Worm (Caenorhabditis elegans) whole organism, young adult: ENCODE results near the gene F45F2.9.

Experiments used
- B0035.1 ChIP-seq: sonication (generic microtip); optimal IDR thresholded peaks from 2 replicates; lab custom pipeline; 2016; ENCODE audit warnings: missing genetic modification characterization, mild to moderate bottlenecking, missing compliant biosample characterization, missing genotype, missing genetic modification reagents
- D2030.7 ChIP-seq: fragments of 200-800 bp; sonication (Bioruptor generic); IDR thresholded peaks from 2 replicates; pipeline ENCODE4 v1.3.6; 2022; ENCODE audit warnings: missing genetic modification reagents, missing genetic modification characterization, missing compliant biosample characterization
- F33H1.4 ChIP-seq: fragments of 200-800 bp; sonication (Bioruptor generic); IDR thresholded peaks from 2 replicates; pipeline ENCODE4 v1.3.6; 2022; ENCODE audit warnings: missing genetic modification reagents, missing genetic modification characterization, missing compliant biosample characterization
- F39B2.1 ChIP-seq: fragments of 200-800 bp; sonication (Bioruptor generic); IDR thresholded peaks from 2 replicates; pipeline ENCODE4 v1.3.6; 2022; ENCODE audit warnings: missing genetic modification reagents, missing genetic modification characterization, missing compliant biosample characterization
- F49E8.2 ChIP-seq: sonication (generic microtip); optimal IDR thresholded peaks from 3 replicates; lab custom pipeline; 2017; ENCODE audit warnings: missing genetic modification characterization, mild to moderate bottlenecking, missing compliant biosample characterization, antibody characterized with exemption, moderate library complexity; ENCODE audit not compliant: insufficient read depth
- K11D2.4 ChIP-seq: fragments of 200-800 bp; sonication (Bioruptor generic); IDR thresholded peaks from 2 replicates; pipeline ENCODE4 v1.3.6; 2022; ENCODE audit warnings: missing genetic modification reagents, missing genetic modification characterization, missing compliant biosample characterization
- K12H6.12 ChIP-seq: fragments of 200-800 bp; sonication (Bioruptor generic); optimal IDR thresholded peaks from 2 replicates; lab custom pipeline; 2018; ENCODE audit warnings: mild to moderate bottlenecking, missing genetic modification characterization, missing compliant biosample characterization
- ama-1 ChIP-seq, 3 experiments: fragments of 150-350 bp in 1 of 3; sonication (generic microtip) in 2 of 3; optimal IDR thresholded peaks; 2 replicates each; lab custom pipeline; 2014 to 2018; ENCODE audit warnings: missing biosample characterization in 2 of 3, missing genetic modification characterization in 2 of 3, missing genetic modification reagents in 2 of 3
- aptf-2 ChIP-seq: fragments of 200-800 bp; sonication (Bioruptor generic); conservative IDR thresholded peaks from 2 replicates; pipeline ENCODE4 v1.3.6; 2022; ENCODE audit warnings: missing genetic modification reagents, missing genetic modification characterization, missing compliant biosample characterization
- atf-7 ChIP-seq: sonication (generic microtip); optimal IDR thresholded peaks from 2 replicates; lab custom pipeline; 2017; ENCODE audit warnings: mild to moderate bottlenecking, missing genetic modification characterization, missing compliant biosample characterization
- athp-1 ChIP-seq: sonication (generic microtip); optimal IDR thresholded peaks from 2 replicates; lab custom pipeline; 2017; ENCODE audit warnings: mild to moderate bottlenecking, missing genetic modification characterization, missing compliant biosample characterization
- attf-3 ChIP-seq: fragments of 200-800 bp; sonication (Bioruptor generic); conservative IDR thresholded peaks from 2 replicates; pipeline ENCODE4 v1.3.6; 2022; ENCODE audit warnings: missing genetic modification reagents, missing genetic modification characterization, missing compliant biosample characterization
- attf-6 ChIP-seq: fragments of 200-800 bp; sonication (Bioruptor generic); IDR thresholded peaks from 2 replicates; pipeline ENCODE4 v1.3.6; 2022; ENCODE audit warnings: missing genetic modification reagents, missing genetic modification characterization, missing compliant biosample characterization
- ccch-3 ChIP-seq: fragments of 200-800 bp; sonication (Bioruptor generic); optimal IDR thresholded peaks from 2 replicates; lab custom pipeline; 2018; ENCODE audit warnings: mild to moderate bottlenecking, missing genetic modification characterization, missing compliant biosample characterization
- cebp-1 ChIP-seq, 2 experiments: fragments of 200-800 bp in 1 of 2; sonication (Bioruptor generic) in 1 of 2; sonication (generic microtip) in 1 of 2; IDR thresholded peaks in 1 of 2; optimal IDR thresholded peaks in 1 of 2; 2 replicates each; pipeline versions ENCODE4 v1.3.6 to Lab custom; 2017 to 2022; ENCODE audit warnings: missing compliant biosample characterization in 2 of 2, missing genetic modification characterization in 2 of 2, mild to moderate bottlenecking in 1 of 2, missing genetic modification reagents in 1 of 2, moderate library complexity in 1 of 2
- ceh-100 ChIP-seq: fragments of 200-800 bp; sonication (Bioruptor generic); IDR thresholded peaks from 2 replicates; pipeline ENCODE4 v1.3.6; 2022; ENCODE audit warnings: missing genetic modification reagents, missing genetic modification characterization, missing compliant biosample characterization
- ceh-27 ChIP-seq: fragments of 200-800 bp; sonication (Bioruptor generic); optimal IDR thresholded peaks from 2 replicates; lab custom pipeline; 2018; ENCODE audit warnings: mild to moderate bottlenecking, missing genetic modification characterization, moderate library complexity, missing compliant biosample characterization
- ceh-40 ChIP-seq: fragments of 200-800 bp; sonication (Bioruptor generic); IDR thresholded peaks from 2 replicates; pipeline ENCODE4 v1.3.6; 2022; ENCODE audit warnings: missing genetic modification characterization, missing compliant biosample characterization
- ceh-79 ChIP-seq: sonication (generic microtip); optimal IDR thresholded peaks from 2 replicates; lab custom pipeline; 2017; ENCODE audit warnings: mild to moderate bottlenecking, missing genetic modification characterization, missing compliant biosample characterization
- die-1 ChIP-seq: sonication (generic microtip); optimal IDR thresholded peaks from 2 replicates; lab custom pipeline; 2016; ENCODE audit warnings: missing genotype, mild to moderate bottlenecking, missing genetic modification characterization, missing compliant biosample characterization
- dox-1 ChIP-seq: fragments of 200-800 bp; sonication (Bioruptor generic); IDR thresholded peaks from 2 replicates; pipeline ENCODE4 v1.3.6; 2022; ENCODE audit warnings: missing genetic modification reagents, missing genetic modification characterization, missing compliant biosample characterization
- efl-1 ChIP-seq: fragments of 150-350 bp; optimal IDR thresholded peaks from 2 replicates; lab custom pipeline; 2014; ENCODE audit warnings: missing biosample characterization, missing genetic modification reagents, missing genetic modification characterization
- egl-44 ChIP-seq: fragments of 200-800 bp; sonication (Bioruptor generic); IDR thresholded peaks from 2 replicates; pipeline ENCODE4 v1.3.6; 2022; ENCODE audit warnings: missing genetic modification reagents, missing genetic modification characterization, missing compliant biosample characterization
- fkh-3 ChIP-seq: sonication (generic microtip); optimal IDR thresholded peaks from 2 replicates; lab custom pipeline; 2016; ENCODE audit warnings: mild to moderate bottlenecking, missing genetic modification characterization, missing compliant biosample characterization
- gei-17 ChIP-seq: fragments of 200-800 bp; sonication (Bioruptor generic); optimal IDR thresholded peaks from 2 replicates; lab custom pipeline; 2018; ENCODE audit warnings: mild to moderate bottlenecking, missing genetic modification characterization, missing compliant biosample characterization
- hrde-1 ChIP-seq: sonication (generic microtip); optimal IDR thresholded peaks from 2 replicates; lab custom pipeline; 2016; ENCODE audit warnings: missing genetic modification characterization, mild to moderate bottlenecking, missing compliant biosample characterization, moderate library complexity, missing genotype, missing genetic modification reagents, borderline replicate concordance
- lin-35 ChIP-seq, 3 experiments: fragments of 150-350 bp in 2 of 3; sonication (generic microtip) in 1 of 3; optimal IDR thresholded peaks; 2 replicates each; lab custom pipeline; 2014 to 2018; ENCODE audit warnings: missing biosample characterization in 3 of 3, missing genetic modification characterization in 3 of 3, missing genetic modification reagents in 3 of 3
- lin-54 ChIP-seq: fragments of 200-800 bp; sonication (Bioruptor generic); optimal IDR thresholded peaks from 2 replicates; lab custom pipeline; 2018; ENCODE audit warnings: mild to moderate bottlenecking, missing genetic modification characterization, missing compliant biosample characterization
- madf-3 ChIP-seq: fragments of 200-800 bp; sonication (Bioruptor generic); IDR thresholded peaks from 2 replicates; pipeline ENCODE4 v1.3.6; 2022; ENCODE audit warnings: missing genetic modification reagents, missing genetic modification characterization, missing compliant biosample characterization
- mes-4 ChIP-seq: sonication (generic microtip); optimal IDR thresholded peaks from 2 replicates; lab custom pipeline; 2016; ENCODE audit warnings: missing genotype, missing genetic modification characterization, missing compliant biosample characterization
- nfya-1 ChIP-seq: sonication (generic microtip); optimal IDR thresholded peaks from 2 replicates; lab custom pipeline; 2017; ENCODE audit warnings: antibody characterized with exemption, missing compliant biosample characterization, missing genetic modification characterization, borderline replicate concordance; ENCODE audit not compliant: insufficient read depth
- nhr-27 ChIP-seq: fragments of 200-800 bp; sonication (Bioruptor generic); optimal IDR thresholded peaks from 2 replicates; lab custom pipeline; 2018; ENCODE audit warnings: mild to moderate bottlenecking, missing genetic modification characterization, moderate library complexity, missing compliant biosample characterization
- pbrm-1 ChIP-seq: fragments of 200-800 bp; sonication (Bioruptor generic); IDR thresholded peaks from 2 replicates; pipeline ENCODE4 v1.3.6; 2022; ENCODE audit warnings: missing genetic modification reagents, missing genetic modification characterization, missing compliant biosample characterization
- pha-4 ChIP-seq: fragments of 150-350 bp; sonication (generic microtip); optimal IDR thresholded peaks from 2 replicates; lab custom pipeline; 2014; ENCODE audit warnings: missing biosample characterization, missing genetic modification reagents, missing genetic modification characterization
- rec-8 ChIP-seq, 2 experiments: sonication (generic microtip); optimal IDR thresholded peaks; 2 replicates each; lab custom pipeline; 2016; ENCODE audit warnings: mild to moderate bottlenecking in 2 of 2, missing genetic modification characterization in 2 of 2, missing genetic modification reagents in 2 of 2, missing genotype in 2 of 2, missing biosample characterization in 1 of 2, missing compliant biosample characterization in 1 of 2, moderate library complexity in 1 of 2
- sdz-38 ChIP-seq: sonication (generic microtip); optimal IDR thresholded peaks from 2 replicates; lab custom pipeline; 2016; ENCODE audit warnings: missing genotype, missing genetic modification characterization, missing compliant biosample characterization
- tlf-1 ChIP-seq: fragments of 200-800 bp; sonication (Bioruptor generic); optimal IDR thresholded peaks from 2 replicates; lab custom pipeline; 2018; ENCODE audit warnings: mild to moderate bottlenecking, missing genetic modification characterization, missing compliant biosample characterization
- unc-130 ChIP-seq: sonication (generic microtip); optimal IDR thresholded peaks from 2 replicates; lab custom pipeline; 2016; ENCODE audit warnings: missing genetic modification reagents, missing genetic modification characterization, missing compliant biosample characterization
- unc-62 ChIP-seq: fragments of 150-350 bp; optimal IDR thresholded peaks from 2 replicates; lab custom pipeline; 2014; ENCODE audit warnings: missing biosample characterization, missing genetic modification reagents, missing genetic modification characterization
- xnd-1 ChIP-seq: sonication (generic microtip); optimal IDR thresholded peaks from 2 replicates; lab custom pipeline; 2016; ENCODE audit warnings: missing genotype, missing genetic modification reagents, missing genetic modification characterization, missing compliant biosample characterization
- ztf-6 ChIP-seq: fragments of 200-800 bp; sonication (Bioruptor generic); IDR thresholded peaks from 2 replicates; pipeline ENCODE4 v1.3.6; 2022; ENCODE audit warnings: missing genetic modification reagents, missing genetic modification characterization, missing compliant biosample characterization

Gene F45F2.9

ce11 chrV:8500348-8500747, 12.9 kb downstream of the F45F2.9 start (continued):
- peak; percentile 77 for TF ChIP-seq sdz-38 (tag; lab: Kevin White, UChicago)
- peak; percentile 80 for TF ChIP-seq attf-3 (GFP tag; lab: Robert Waterston, UW)
- TF ChIP-seq mes-4 = peak; percentile 96
- TF ChIP-seq B0035.1 (tag; lab: Kevin White, UChicago) = peak; percentile 96
- peak; percentile 98 for TF ChIP-seq pbrm-1
- peak; percentile 96 for TF ChIP-seq tlf-1
- peak; percentile 77 for TF ChIP-seq F33H1.4 (GFP tag; lab: Robert Waterston, UW)
- TF ChIP-seq lin-54 = peak; percentile 97
- TF ChIP-seq ztf-6 (GFP tag; lab: Robert Waterston, UW) = peak; percentile 92
- peak; percentile 88 for TF ChIP-seq cebp-1 (GFP tag; IDR thresholded peaks at IDR 0.05; lab: Robert Waterston, UW)
- TF ChIP-seq cebp-1 (tag; optimal IDR thresholded peaks at IDR 0.05; lab: Kevin White, UChicago) = peak; percentile 97
- no peak for TF ChIP-seq nfya-1 (tag; lab: Kevin White, UChicago)
- peak; percentile 100 for TF ChIP-seq fkh-3
- TF ChIP-seq aptf-2 (GFP tag; lab: Robert Waterston, UW) = peak; percentile 89
- TF ChIP-seq ceh-79 (tag; lab: Kevin White, UChicago) = peak; percentile 100
- TF ChIP-seq nhr-27 = peak; percentile 100
- peak; percentile 79 for TF ChIP-seq xnd-1 (tag; lab: Kevin White, UChicago)
- TF ChIP-seq ceh-40 (GFP tag; lab: Robert Waterston, UW) = peak; percentile 98
- peak; percentile 64 for TF ChIP-seq efl-1 (GFP tag; lab: Kevin White, UChicago)
- TF ChIP-seq gei-17 (GFP tag; lab: Kevin White, UChicago) = peak; percentile 93
- TF ChIP-seq ama-1 (optimal IDR thresholded peaks at IDR 0.05; lab: Kevin White, UChicago) = peak; percentile 59
- peak; percentile 96 to 97 for TF ChIP-seq ama-1 (GFP tag; optimal IDR thresholded peaks at IDR 0.05; lab: Kevin White, UChicago)
- TF ChIP-seq lin-35 (GFP tag; optimal IDR thresholded peaks at IDR 0.05; lab: Kevin White, UChicago) = peak; percentile 48 to 93 (median 55)
- peak; percentile 96 for TF ChIP-seq unc-130 (GFP tag; lab: Kevin White, UChicago)
- TF ChIP-seq F49E8.2 (tag; lab: Kevin White, UChicago) = peak; percentile 72
- peak; percentile 99 for TF ChIP-seq die-1 (tag; lab: Kevin White, UChicago)
- TF ChIP-seq ccch-3 (GFP tag; lab: Kevin White, UChicago) = peak; percentile 98
- TF ChIP-seq ceh-27 (GFP tag; lab: Kevin White, UChicago) = peak; percentile 99
- TF ChIP-seq atf-7 (tag; lab: Kevin White, UChicago) = peak; percentile 98
- TF ChIP-seq D2030.7 (GFP tag; lab: Robert Waterston, UW) = peak; percentile 93
- no peak for TF ChIP-seq pha-4 (tag; lab: Kevin White, UChicago)
- peak; percentile 98 for TF ChIP-seq hrde-1 (tag; lab: Kevin White, UChicago)
- peak; percentile 95 for TF ChIP-seq K11D2.4 (GFP tag; lab: Robert Waterston, UW)
- peak; percentile 99 for TF ChIP-seq dox-1 (GFP tag; lab: Robert Waterston, UW)
- peak; percentile 94 for TF ChIP-seq K12H6.12 (tag; lab: Kevin White, UChicago)
- TF ChIP-seq unc-62 (GFP tag; lab: Kevin White, UChicago) = peak; percentile 28
- TF ChIP-seq rec-8 (tag; optimal IDR thresholded peaks at IDR 0.05; lab: Kevin White, UChicago) = peak; percentile 96 to 99
- TF ChIP-seq madf-3 = peak; percentile 96
- peak; percentile 100 for TF ChIP-seq egl-44
- TF ChIP-seq attf-6 (GFP tag; lab: Robert Waterston, UW) = peak; percentile 94
- TF ChIP-seq athp-1 = peak; percentile 100
- TF ChIP-seq F39B2.1 = peak; percentile 97
- peak; percentile 91 for TF ChIP-seq ceh-100 (GFP tag; lab: Robert Waterston, UW)
